Worm (Caenorhabditis elegans) whole organism, dauer: ENCODE data around the gene B0336.7.

Experiments
- unc-62 ChIP-seq: sonication (generic microtip); optimal IDR thresholded peaks from 2 replicates; lab custom pipeline; 2017; ENCODE audit warnings: missing biosample characterization, missing genetic modification reagents, missing genetic modification characterization

The B0336.7 gene

DNA sequence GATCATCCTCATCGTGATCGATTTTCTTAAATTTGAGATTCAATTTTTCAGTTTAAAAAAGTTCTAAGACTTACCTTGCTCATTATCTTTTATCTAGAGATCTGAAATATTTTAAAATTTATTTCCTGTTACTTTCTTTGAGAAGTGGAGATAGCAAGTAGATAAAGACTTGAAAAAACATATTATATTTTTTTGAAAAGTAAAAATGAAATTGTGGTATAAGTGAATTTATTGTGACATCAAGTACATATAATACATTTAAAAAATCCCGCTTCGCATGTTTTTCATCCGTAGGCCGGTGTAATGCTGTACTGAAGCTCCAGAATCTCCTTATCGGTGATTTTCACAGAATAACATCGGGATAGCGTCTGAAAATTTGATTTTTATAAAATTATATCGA lies at the start of gene B0336.7:
B0336.7 (minus strand) TSS at position 101 of the 400 bp plus-strand sequence.
- no peak for TF ChIP-seq unc-62

DNA sequence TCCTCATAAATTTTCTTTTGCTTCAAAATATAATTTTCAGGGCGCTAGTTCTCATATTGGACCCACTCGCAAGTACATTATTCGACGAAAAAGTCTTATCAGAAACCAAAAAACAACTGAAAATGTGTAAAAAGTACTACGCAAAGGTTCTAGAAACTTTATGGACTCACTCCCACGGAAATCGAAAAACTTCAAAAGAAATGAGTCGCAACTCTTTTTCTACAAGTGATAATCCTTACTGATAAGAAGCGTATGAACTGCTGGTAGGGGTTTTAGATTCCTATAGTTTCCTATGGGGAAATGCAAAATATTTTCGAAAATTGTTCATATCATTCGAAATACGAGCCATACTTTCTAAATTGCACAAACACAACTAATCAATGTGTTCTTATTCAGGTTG lies 47.4 kb upstream of the B0336.7 start, which contains the start of gene B0244.5:
B0244.5 (plus strand) TSS at position 301 of the 400 bp plus-strand sequence.
- no peak for TF ChIP-seq unc-62

DNA sequence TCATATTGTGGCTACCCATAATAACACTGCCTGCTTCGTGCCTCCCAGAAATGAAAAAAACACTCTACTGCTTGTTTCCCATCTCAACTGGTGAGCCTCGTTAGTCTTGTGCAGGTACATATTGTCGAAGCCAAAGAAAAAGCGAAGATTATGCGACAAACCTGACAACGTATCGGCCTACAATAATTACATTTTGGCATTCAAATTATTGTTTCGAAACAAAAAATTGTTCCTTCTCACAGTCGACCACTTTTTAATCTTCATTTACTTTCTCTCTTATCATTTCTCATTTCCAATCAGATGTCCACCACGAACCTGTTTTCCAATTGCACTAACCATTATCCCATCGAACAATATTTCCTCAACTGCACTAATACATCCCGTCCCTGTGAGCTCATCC lies 45.9 kb upstream of the B0336.7 start, which contains the start of gene B0244.15:
B0244.15 (plus strand) TSS at position 301 of the 400 bp plus-strand sequence.
- TF ChIP-seq unc-62 = no peak

DNA sequence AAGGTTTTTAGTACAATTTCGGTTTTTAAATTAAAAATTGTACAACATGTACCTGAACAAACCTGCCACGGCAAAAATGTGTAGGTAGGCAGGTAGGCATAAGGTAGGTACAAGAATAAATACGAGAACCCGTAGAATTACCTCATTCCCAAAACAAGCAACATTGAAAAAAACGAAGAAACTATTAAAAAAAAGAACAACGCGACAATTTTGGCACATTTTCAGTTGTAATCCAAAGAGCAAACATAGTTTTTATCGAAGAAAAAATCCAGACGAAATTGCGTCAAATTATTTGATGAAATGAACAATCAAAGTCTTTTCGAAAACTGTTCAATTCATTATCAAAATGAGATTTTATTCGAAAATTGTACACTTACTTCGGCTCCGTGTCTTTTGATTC lies 43.5 kb upstream of the B0336.7 start, which contains the start of gene B0244.16:
B0244.16 (plus strand) TSS at position 301 of the 400 bp plus-strand sequence.
- TF ChIP-seq unc-62 = no peak

DNA sequence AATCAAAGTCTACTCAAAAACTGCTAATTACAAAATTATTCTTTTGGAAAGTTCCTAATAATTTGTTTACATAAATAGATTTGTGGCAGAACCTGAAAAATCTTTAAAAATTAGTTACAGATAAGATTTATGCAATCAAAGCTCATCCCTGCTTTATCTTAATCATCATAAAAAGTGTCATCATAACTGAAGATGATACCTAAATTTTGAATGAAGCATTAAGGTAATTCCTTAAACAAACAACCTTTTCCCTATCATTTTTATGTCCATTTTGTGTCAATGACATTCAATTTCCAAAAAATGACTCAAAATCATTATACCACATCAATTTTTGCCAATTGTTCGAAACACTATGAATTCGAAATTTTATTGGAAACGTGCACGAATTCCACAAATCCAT lies 40.5 kb upstream of the B0336.7 start, which contains the start of gene B0244.6:
B0244.6 (plus strand) TSS at position 301 of the 400 bp plus-strand sequence.
- TF ChIP-seq unc-62 = no peak

DNA sequence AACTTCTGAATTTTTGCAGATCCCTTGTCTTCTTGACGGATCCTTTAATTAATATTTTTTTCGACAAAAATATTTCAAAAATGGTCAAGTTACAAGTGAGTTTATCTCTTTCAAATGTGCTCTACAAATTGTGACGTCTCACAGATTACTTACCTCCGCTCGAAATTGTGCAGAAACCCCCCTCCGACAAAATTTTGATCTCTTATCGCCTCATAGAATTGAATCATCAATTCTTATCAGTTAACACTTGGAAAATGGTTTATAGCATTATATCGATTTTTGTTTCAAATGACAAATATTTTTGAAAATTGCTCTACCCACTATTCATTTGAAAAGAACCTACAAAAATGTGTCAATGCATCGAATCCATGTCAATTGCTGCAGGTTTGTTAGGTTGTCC lies 37.7 kb upstream of the B0336.7 start, which contains the start of gene B0244.10:
B0244.10 (plus strand) TSS at position 254 of the 400 bp plus-strand sequence.
- TF ChIP-seq unc-62 = no peak

DNA sequence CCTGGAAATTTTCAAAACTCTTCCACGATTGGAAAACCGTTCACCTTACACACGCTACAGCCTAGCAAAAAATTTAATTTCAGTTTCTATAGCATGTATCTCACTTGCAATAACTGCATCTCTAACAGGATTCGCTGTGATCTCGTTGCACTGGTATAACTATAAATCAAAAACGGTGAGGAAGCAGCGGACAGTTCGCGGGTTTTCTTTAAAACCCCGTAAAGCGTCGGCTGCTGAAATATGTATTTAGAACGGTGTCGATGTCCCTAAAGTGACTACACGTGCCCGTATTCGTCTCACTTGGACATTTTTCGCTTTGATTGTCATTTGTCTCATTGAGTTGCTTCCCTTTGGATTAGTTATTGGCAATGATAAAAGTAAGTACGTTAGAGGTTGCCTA lies 37.2 kb upstream of the B0336.7 start:
- no peak for TF ChIP-seq unc-62

DNA sequence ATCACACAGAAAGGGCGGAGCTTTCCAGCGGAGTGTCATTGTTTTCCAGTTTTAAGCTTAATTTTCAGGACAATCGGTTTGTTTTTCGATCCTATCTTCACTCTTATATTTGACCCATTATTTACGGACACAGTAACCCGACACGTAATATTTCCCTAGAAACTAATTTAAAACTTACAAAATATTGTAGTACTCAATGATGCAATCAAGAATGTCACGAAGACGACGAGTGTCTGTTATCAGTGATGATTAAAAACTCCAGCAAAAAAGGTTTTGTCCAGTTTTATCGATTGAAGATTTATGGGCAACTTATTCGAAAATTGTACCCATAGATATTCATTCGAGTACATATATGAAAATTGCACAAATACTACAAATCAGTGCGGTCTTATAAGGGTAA lies 35.8 kb upstream of the B0336.7 start, which contains the start of gene B0244.17:
B0244.17 (plus strand) TSS at position 301 of the 400 bp plus-strand sequence.
- no peak for TF ChIP-seq unc-62

DNA sequence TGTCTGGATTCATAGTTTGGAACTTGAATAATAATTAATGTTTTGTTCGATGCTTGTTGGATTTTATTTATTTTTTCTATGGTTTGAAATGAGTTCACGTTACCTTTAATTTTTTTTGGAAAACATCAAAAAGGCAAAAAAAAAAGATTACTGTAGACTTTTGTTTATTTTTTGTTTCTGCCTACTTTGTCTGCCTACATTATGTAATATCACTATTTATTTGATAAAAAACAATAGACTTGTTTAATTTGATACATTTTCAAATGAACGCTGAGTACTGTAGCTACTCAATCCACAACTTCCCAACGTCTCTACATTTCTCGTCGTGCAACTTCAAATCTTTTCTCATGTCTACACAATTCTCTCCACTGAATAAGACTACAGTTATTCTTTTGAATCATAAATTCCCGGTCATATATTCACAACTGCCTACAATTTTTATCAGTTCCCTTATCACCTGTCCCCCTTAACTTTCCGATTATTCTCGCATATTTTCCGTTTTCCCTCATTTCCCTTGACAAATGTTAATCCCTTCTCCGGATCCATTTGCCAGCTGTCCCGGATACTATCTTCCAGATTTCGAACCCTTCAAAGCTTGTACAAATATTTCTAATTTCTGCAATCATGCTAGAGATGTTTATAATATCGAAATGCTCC lies 33.9 kb upstream of the B0336.7 start, which contains the start of the genes B0244.9 and B0244.7:
B0244.9 (minus strand) TSS at position 51 of the 657 bp plus-strand sequence.
B0244.7 (plus strand) TSS at position 522 of the 657 bp plus-strand sequence.
- TF ChIP-seq unc-62 = no peak

DNA sequence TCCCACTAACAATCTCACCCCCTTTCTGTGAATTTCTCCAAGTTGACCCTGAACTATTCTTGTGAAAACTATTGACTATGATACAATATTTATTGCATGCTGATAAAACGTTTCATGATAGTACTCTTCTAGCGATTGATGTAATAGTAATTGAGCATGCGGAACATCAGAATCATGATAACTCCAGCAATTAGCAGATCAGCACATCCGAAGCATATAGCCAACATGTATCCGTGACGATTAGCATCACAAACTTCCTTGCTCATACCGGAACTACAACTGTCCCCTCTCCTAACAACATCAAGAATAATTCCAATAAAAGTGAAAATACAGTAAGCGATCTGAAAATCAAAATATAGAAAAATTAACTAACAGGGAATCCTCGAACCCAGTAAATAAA lies 32.9 kb upstream of the B0336.7 start:
- TF ChIP-seq unc-62 = no peak

DNA sequence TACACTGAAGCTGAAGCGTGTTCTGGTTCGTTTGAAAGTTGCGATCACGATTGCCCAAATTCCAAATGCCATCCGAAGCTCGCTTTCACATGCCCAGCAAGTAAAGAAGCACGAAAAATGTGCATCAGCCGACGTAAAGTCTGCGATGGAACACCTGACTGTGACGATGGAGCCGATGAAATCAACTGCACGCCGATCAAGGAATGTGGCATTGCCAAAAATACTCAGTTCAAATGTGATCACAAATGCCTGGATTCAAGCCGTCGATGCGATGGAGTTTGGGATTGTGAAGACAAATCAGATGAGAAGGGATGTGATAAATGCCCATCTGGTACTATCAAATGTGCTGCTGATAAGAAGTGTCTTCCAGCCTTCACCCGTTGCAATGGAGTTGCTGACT lies 32.2 kb upstream of the B0336.7 start:
- TF ChIP-seq unc-62 = no peak

DNA sequence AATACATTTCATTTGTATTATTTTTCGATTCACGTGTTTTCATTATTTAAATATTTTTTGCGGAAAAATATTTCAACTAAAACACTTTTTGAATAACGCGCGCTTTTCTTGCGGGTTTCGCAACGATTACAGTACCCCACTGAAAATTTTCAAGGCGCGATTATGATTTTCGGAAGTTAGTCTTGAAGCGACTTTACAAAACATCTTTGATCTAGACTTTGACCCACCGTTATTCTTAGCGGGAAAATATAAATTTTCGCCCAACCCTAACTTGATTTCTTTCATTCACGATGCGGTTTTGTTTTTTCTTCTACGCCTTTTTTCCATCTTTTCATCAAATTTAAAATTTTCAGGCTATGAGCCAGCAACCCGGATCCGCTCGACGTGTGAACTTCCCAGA lies 30.7 kb upstream of the B0336.7 start, which contains the start of gene egg-1:
egg-1 (plus strand) TSS at position 354 of the 400 bp plus-strand sequence.
- TF ChIP-seq unc-62 = no peak

DNA sequence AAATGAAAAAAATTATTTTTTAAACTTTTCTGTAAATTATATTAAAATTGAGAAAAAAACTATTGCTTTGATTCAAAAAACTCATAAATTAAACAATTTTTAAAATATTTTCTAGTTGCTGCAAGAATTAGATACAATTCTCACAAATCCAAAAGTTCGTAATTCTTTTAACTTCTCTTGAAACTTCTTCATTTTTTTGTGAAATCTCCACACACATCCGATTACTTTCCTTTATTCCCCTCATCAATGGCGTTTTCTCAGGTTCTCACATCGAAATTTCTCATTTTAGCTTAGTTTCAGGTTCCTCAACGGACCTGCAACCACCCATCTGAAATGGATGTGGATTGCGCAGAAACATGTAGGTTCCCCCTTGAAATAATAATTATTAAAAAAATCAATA lies 25.4 kb upstream of the B0336.7 start, which contains the start of gene wrm-1:
wrm-1 (plus strand) TSS at position 301 of the 400 bp plus-strand sequence.
- TF ChIP-seq unc-62 = no peak

DNA sequence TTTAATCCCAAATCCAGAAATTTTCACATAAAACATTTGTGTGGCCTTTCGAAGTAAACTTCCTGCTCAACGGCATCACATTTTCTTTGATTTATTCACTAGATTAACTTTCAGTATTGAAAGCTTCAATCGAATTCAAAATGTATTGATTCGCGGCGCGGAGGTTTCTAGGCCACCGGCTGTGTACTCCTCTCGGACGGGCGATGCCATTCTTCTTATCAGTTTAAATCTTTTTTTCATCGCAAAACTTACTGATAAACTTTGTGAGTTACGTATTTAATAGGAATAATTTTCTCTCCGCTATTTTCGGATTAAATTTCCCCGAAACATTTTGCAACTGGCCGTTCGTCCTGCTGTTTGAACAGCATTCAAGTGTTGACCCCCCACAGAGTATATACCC lies 24.7 kb upstream of the B0336.7 start:
- TF ChIP-seq unc-62 = no peak

DNA sequence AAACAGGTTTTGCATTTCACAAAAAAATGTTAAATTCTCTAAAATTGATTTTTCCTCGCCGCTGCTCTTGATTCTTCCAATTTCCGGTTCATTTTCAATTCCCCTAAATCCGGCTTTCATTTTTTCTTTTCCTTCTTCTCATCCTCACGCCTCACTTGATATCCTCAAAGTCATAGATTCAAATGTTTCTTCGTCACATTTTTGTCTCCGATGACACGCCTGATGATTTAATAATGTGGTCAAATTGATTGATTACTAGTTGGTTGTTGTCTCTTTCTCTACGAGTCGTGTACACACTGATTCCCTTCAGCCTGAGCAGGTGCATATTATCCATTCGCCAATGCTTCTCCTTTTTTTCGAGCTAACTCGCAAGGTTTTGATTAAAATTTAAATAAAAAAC lies 24.3 kb upstream of the B0336.7 start:
- TF ChIP-seq unc-62 = no peak

DNA sequence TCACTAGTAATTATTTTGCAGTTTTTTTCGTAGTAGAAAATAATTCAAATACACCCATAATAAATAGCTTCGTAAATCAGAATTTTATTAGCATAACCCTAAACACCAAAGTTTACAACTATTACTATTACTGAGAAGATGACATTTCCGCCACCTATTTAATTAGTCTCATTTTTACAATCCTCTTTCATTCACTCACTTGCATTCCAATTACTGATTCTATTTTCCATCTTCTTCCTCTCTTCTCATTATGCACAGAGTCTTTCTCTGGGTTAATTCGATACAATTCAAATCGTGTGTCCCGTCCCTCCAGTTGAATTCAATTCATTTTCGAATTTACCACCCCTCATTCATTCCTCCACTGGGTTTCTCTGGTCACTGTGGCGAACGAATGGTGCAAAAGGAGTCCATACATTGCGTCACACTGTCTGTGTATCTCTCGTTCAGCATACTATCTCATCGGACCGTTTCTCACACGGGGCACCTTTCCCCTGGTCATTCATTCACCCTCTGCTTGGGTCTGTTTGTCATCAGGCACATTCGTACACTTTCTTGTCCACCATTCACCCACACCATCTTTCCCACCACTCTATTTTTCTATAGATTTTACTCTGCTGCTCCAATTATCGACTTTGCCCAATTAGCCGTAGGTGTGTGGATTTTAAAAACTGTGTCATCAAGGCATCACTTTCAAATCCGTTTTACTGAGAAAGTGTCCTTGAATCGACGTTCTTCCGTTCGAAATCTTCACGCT lies 23.3 kb upstream of the B0336.7 start:
- TF ChIP-seq unc-62 = no peak

DNA sequence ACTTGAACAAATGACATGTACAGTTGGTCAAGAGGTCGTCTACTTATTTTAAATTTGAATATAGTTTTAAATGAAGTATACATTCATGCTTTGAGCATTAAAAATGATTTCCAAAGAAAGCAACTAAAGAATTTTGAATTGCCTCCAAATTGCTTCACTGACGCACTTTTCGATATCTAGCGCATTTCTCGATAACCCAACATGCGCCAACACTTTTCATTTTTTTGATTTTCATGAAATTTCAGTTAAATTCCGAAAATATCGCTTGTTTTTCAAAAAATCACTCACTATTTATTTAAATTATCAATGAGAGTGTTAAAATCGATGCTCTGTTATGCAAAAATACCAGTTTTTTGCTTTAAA lies 22.6 kb upstream of the B0336.7 start:
- TF ChIP-seq unc-62 = no peak
